Worm (Caenorhabditis elegans): ENCODE data around the gene pwp-1.

ce11 chrIV:13209566-13209965, 26.8 kb downstream of the pwp-1 start, which contains the start of gene C48D1.9:
- TF ChIP-seq unc-62 (GFP tag; optimal IDR thresholded peaks at IDR 0.05): no peak
- no peak for TF ChIP-seq lin-39 (tag; optimal IDR thresholded peaks at IDR 0.05)
- no peak for TF ChIP-seq nhr-237 (tag; optimal IDR thresholded peaks at IDR 0.05)
- no peak for TF ChIP-seq aly-2 (tag; optimal IDR thresholded peaks at IDR 0.05)
- no peak for TF ChIP-seq nhr-77 (tag; optimal IDR thresholded peaks at IDR 0.05)
- TF ChIP-seq nhr-21 (tag; optimal IDR thresholded peaks at IDR 0.05): no peak
- no peak for TF ChIP-seq egl-27 (tag; optimal IDR thresholded peaks at IDR 0.05)
- TF ChIP-seq nhr-129 (tag; optimal IDR thresholded peaks at IDR 0.05): no peak
- no peak for TF ChIP-seq ztf-4 (tag; optimal IDR thresholded peaks at IDR 0.05)
- TF ChIP-seq unc-39 (tag; optimal IDR thresholded peaks at IDR 0.05): no peak

Data from whole organism, L2 larva.